Fruit fly (Drosophila melanogaster) whole organism, adult: ENCODE data around the gene Ugt36D1.

Experiments used
- CG12768 ChIP-seq: fragments of 200-800 bp; sonication (Bioruptor generic); optimal IDR thresholded peaks from 2 replicates; lab custom pipeline; 2017; ENCODE audit warnings: missing biosample characterization, missing genetic modification characterization, mild to moderate bottlenecking, moderate library complexity, missing genetic modification reagents
- CG33017 ChIP-seq: fragments of 200-800 bp; sonication (Bioruptor generic); optimal IDR thresholded peaks from 2 replicates; lab custom pipeline; 2018; ENCODE audit warnings: missing biosample characterization, mild to moderate bottlenecking, missing genetic modification characterization, moderate library complexity
- CG5204 ChIP-seq: fragments of 200-800 bp; sonication (Bioruptor generic); optimal IDR thresholded peaks from 2 replicates; lab custom pipeline; 2016; ENCODE audit warnings: missing biosample characterization, missing genetic modification characterization
- CG7045 ChIP-seq: fragments of 200-800 bp; sonication (Bioruptor generic); optimal IDR thresholded peaks from 2 replicates; lab custom pipeline; 2017; ENCODE audit warnings: missing biosample characterization, mild to moderate bottlenecking, missing genetic modification characterization
- CG7101 ChIP-seq: fragments of 200-800 bp; sonication (Bioruptor generic); optimal IDR thresholded peaks from 2 replicates; lab custom pipeline; 2018; ENCODE audit warnings: missing biosample characterization, mild to moderate bottlenecking, missing genetic modification characterization, moderate library complexity
- Hr96 ChIP-seq: fragments of 200-800 bp; sonication (Bioruptor generic); optimal IDR thresholded peaks from 2 replicates; lab custom pipeline; 2016; ENCODE audit warnings: missing biosample characterization, missing genetic modification characterization
- bab1 ChIP-seq: fragments of 200-800 bp; sonication (Bioruptor generic); optimal IDR thresholded peaks from 3 replicates; lab custom pipeline; 2019; ENCODE audit warnings: missing biosample characterization, mild to moderate bottlenecking, missing genetic modification characterization, moderate library complexity
- cic ChIP-seq: fragments of 200-800 bp; sonication (Bioruptor generic); optimal IDR thresholded peaks from 2 replicates; lab custom pipeline; 2017; ENCODE audit warnings: missing biosample characterization, mild to moderate bottlenecking, missing genetic modification characterization, moderate library complexity
- cnc ChIP-seq, 2 experiments: fragments of >200 bp; optimal IDR thresholded peaks; 2 replicates each; lab custom pipeline; 2017
- kay ChIP-seq: fragments of 200-800 bp; sonication (Bioruptor generic); peaks from one replicate; lab custom pipeline; 2016; ENCODE audit warnings: missing biosample characterization, missing genetic modification characterization, borderline replicate concordance
- ovo ChIP-seq: fragments of 200-800 bp; sonication (Bioruptor generic); optimal IDR thresholded peaks from 2 replicates; lab custom pipeline; 2016; ENCODE audit warnings: missing biosample characterization, missing genetic modification characterization
- pad ChIP-seq: fragments of 200-800 bp; sonication (Bioruptor generic); optimal IDR thresholded peaks from 3 replicates; lab custom pipeline; 2017; ENCODE audit warnings: missing biosample characterization, missing genetic modification characterization, mild to moderate bottlenecking, moderate library complexity, missing genetic modification reagents
- tj ChIP-seq: fragments of 200-800 bp; sonication (Bioruptor generic); optimal IDR thresholded peaks from 3 replicates; lab custom pipeline; 2017; ENCODE audit warnings: missing biosample characterization, mild to moderate bottlenecking, missing genetic modification characterization, moderate library complexity

dm6 chr2L:18834525-18834924 lies 11.2 kb downstream of the Ugt36D1 start:
- TF ChIP-seq bab1 (GFP tag; lab: Kevin White, UChicago) (no peak), tj (GFP tag; lab: Kevin White, UChicago) (no peak), cnc (optimal IDR thresholded peaks at IDR 0.05; lab: Kevin White, UChicago) (no peak), kay (no peak), CG7101 (tag; lab: Kevin White, UChicago) (no peak), CG12768 (GFP tag; lab: Kevin White, UChicago) (no peak), ovo (no peak), Hr96 (GFP tag; lab: Kevin White, UChicago) (no peak), cic (no peak), CG7045 (GFP tag; lab: Kevin White, UChicago) (no peak), pad (GFP tag; lab: Kevin White, UChicago) (no peak), CG33017 (tag; lab: Kevin White, UChicago) (no peak), CG5204 (GFP tag; lab: Kevin White, UChicago) (no peak)
